Fruit fly (Drosophila melanogaster) whole organism, embryonic: ENCODE measurements around the gene lectin-33A.

Experiments used
- Aef1 ChIP-seq: fragments of 200-800 bp; sonication (Bioruptor generic); IDR thresholded peaks from 3 replicates; pipeline ENCODE4 v1.3.6; 2022; ENCODE audit warnings: missing biosample characterization, missing genetic modification characterization
- C15 ChIP-seq: fragments of 200-800 bp; sonication (Bioruptor generic); IDR thresholded peaks from 3 replicates; pipeline ENCODE4 v1.3.6; 2022; ENCODE audit warnings: missing biosample characterization, missing genetic modification characterization
- CG10267 ChIP-seq: fragments of 200-800 bp; sonication (Bioruptor generic); optimal IDR thresholded peaks from 2 replicates; lab custom pipeline; 2018; ENCODE audit warnings: missing biosample characterization, mild to moderate bottlenecking, missing genetic modification characterization, moderate library complexity
- CG10321 ChIP-seq: fragments of 200-800 bp; sonication (Bioruptor generic); IDR thresholded peaks from 2 replicates; pipeline ENCODE4 v1.3.6; 2022; ENCODE audit warnings: missing biosample characterization, missing genetic modification characterization
- CG11398 ChIP-seq: fragments of 200-800 bp; sonication (Bioruptor generic); optimal IDR thresholded peaks from 2 replicates; lab custom pipeline; 2016; ENCODE audit warnings: missing biosample characterization, missing genetic modification characterization
- CG1233 ChIP-seq: fragments of 200-800 bp; sonication (Bioruptor generic); optimal IDR thresholded peaks from 4 replicates; lab custom pipeline; 2018; ENCODE audit warnings: missing biosample characterization, mild to moderate bottlenecking, missing genetic modification characterization
- CG13123 ChIP-seq: fragments of 200-800 bp; sonication (Bioruptor generic); optimal IDR thresholded peaks from 2 replicates; lab custom pipeline; 2016; ENCODE audit warnings: missing biosample characterization, missing genetic modification characterization
- CG13287 ChIP-seq: fragments of 200-800 bp; sonication (Bioruptor generic); IDR thresholded peaks from 2 replicates; pipeline ENCODE4 v1.3.6; 2022; ENCODE audit warnings: missing biosample characterization, missing genetic modification characterization; ENCODE audit not compliant: partially characterized antibody
- CG13424 ChIP-seq: fragments of 200-800 bp; sonication (Bioruptor generic); optimal IDR thresholded peaks from 2 replicates; lab custom pipeline; 2019; ENCODE audit warnings: missing biosample characterization, mild to moderate bottlenecking, missing genetic modification characterization, moderate library complexity
- CG14014 ChIP-seq: fragments of 200-800 bp; sonication (Bioruptor generic); IDR thresholded peaks from 2 replicates; pipeline ENCODE4 v1.3.6; 2022; ENCODE audit warnings: missing biosample characterization, missing genetic modification characterization
- CG14050 ChIP-seq: fragments of 200-800 bp; sonication (Bioruptor generic); IDR thresholded peaks from 3 replicates; pipeline ENCODE4 v1.3.6; 2022; ENCODE audit warnings: missing biosample characterization, missing genetic modification characterization
- CG17361 ChIP-seq: fragments of 200-800 bp; sonication (Bioruptor generic); IDR thresholded peaks from 3 replicates; pipeline ENCODE4 v1.3.6; 2022; ENCODE audit warnings: missing biosample characterization, missing genetic modification characterization
- CG30431 ChIP-seq: fragments of 200-800 bp; sonication (Bioruptor generic); optimal IDR thresholded peaks from 2 replicates; lab custom pipeline; 2017; ENCODE audit warnings: missing biosample characterization, missing genetic modification characterization
- CG33557 ChIP-seq: fragments of 200-800 bp; sonication (Bioruptor generic); optimal IDR thresholded peaks from 2 replicates; lab custom pipeline; 2019; ENCODE audit warnings: missing biosample characterization, mild to moderate bottlenecking, missing genetic modification characterization, moderate library complexity
- CG3838 ChIP-seq: fragments of 200-800 bp; sonication (Bioruptor generic); optimal IDR thresholded peaks from 3 replicates; lab custom pipeline; 2016; ENCODE audit warnings: missing biosample characterization, missing genetic modification characterization
- CG4707 ChIP-seq: fragments of 200-800 bp; sonication (Bioruptor generic); optimal IDR thresholded peaks from 2 replicates; lab custom pipeline; 2018; ENCODE audit warnings: missing biosample characterization, mild to moderate bottlenecking, missing genetic modification characterization, moderate library complexity
- CG5953 ChIP-seq: fragments of 200-800 bp; sonication (Bioruptor generic); IDR thresholded peaks from 2 replicates; pipeline ENCODE4 v1.3.6; 2022; ENCODE audit warnings: missing biosample characterization, missing genetic modification characterization
- CG6765 ChIP-seq: fragments of 200-800 bp; sonication (Bioruptor generic); optimal IDR thresholded peaks from 3 replicates; lab custom pipeline; 2017; ENCODE audit warnings: missing biosample characterization, mild to moderate bottlenecking, missing genetic modification characterization
- CG6791 ChIP-seq: fragments of 200-800 bp; sonication (Bioruptor generic); IDR thresholded peaks from 3 replicates; pipeline ENCODE4 v1.3.6; 2022; ENCODE audit warnings: missing biosample characterization, missing genetic modification characterization; ENCODE audit not compliant: partially characterized antibody
- CG8290 ChIP-seq, 3 experiments: fragments of 200-800 bp; sonication (Bioruptor generic); optimal IDR thresholded peaks; 2 replicates each; lab custom pipeline; 2016 to 2019; ENCODE audit warnings: missing biosample characterization in 3 of 3, missing genetic modification characterization in 3 of 3, mild to moderate bottlenecking in 2 of 3, moderate library complexity in 1 of 3
- CG8478 ChIP-seq: fragments of >200 bp; optimal IDR thresholded peaks from 2 replicates; lab custom pipeline; 2018
- CG9437 ChIP-seq: fragments of 200-800 bp; sonication (Bioruptor generic); optimal IDR thresholded peaks from 2 replicates; lab custom pipeline; 2018; ENCODE audit warnings: missing biosample characterization, mild to moderate bottlenecking, missing genetic modification characterization
- CTCF ChIP-seq: fragments of 200-800 bp; sonication (Bioruptor generic); optimal IDR thresholded peaks from 2 replicates; lab custom pipeline; 2017; ENCODE audit warnings: missing biosample characterization, mild to moderate bottlenecking, missing genetic modification characterization, moderate library complexity
- CoRest ChIP-seq: fragments of 200-800 bp; sonication (Bioruptor generic); optimal IDR thresholded peaks from 3 replicates; lab custom pipeline; 2018; ENCODE audit warnings: missing biosample characterization, mild to moderate bottlenecking, missing genetic modification characterization, moderate library complexity
- Dp ChIP-seq: fragments of 200-800 bp; sonication (Bioruptor generic); optimal IDR thresholded peaks from 2 replicates; lab custom pipeline; 2018; ENCODE audit warnings: missing biosample characterization, mild to moderate bottlenecking, missing genetic modification characterization, moderate library complexity
- Dref ChIP-seq: fragments of 200-800 bp; sonication (Bioruptor generic); IDR thresholded peaks from 2 replicates; pipeline ENCODE4 v1.3.6; 2022; ENCODE audit warnings: missing biosample characterization, missing genetic modification characterization
- E2f2 ChIP-seq: fragments of 200-800 bp; sonication (Bioruptor generic); IDR thresholded peaks from 2 replicates; pipeline ENCODE4 v1.3.6; 2022; ENCODE audit warnings: missing biosample characterization, missing genetic modification characterization
- Hand ChIP-seq: fragments of 200-800 bp; sonication (Bioruptor generic); optimal IDR thresholded peaks from 2 replicates; lab custom pipeline; 2017; ENCODE audit warnings: mild to moderate bottlenecking, missing biosample characterization, missing genetic modification reagents, missing genetic modification characterization
- Oaz ChIP-seq: fragments of 200-800 bp; sonication (Bioruptor generic); IDR thresholded peaks from 2 replicates; pipeline ENCODE4 v1.3.6; 2022; ENCODE audit warnings: missing biosample characterization, missing genetic modification characterization
- Pdp1 ChIP-seq, 2 experiments: fragments of 200-800 bp; sonication (Bioruptor generic); optimal IDR thresholded peaks; 3 replicates each; lab custom pipeline; 2016; ENCODE audit warnings: missing biosample characterization in 2 of 2, missing genetic modification characterization in 2 of 2, mild to moderate bottlenecking in 1 of 2, moderate library complexity in 1 of 2
- btn ChIP-seq: fragments of 200-800 bp; sonication (Bioruptor generic); optimal IDR thresholded peaks from 2 replicates; lab custom pipeline; 2016; ENCODE audit warnings: missing biosample characterization, missing genetic modification characterization
- dmrt11E ChIP-seq: fragments of 200-800 bp; sonication (Bioruptor generic); optimal IDR thresholded peaks from 3 replicates; lab custom pipeline; 2018; ENCODE audit warnings: missing biosample characterization, mild to moderate bottlenecking, missing genetic modification characterization, moderate library complexity
- fd3F ChIP-seq: fragments of 200-800 bp; sonication (Bioruptor generic); optimal IDR thresholded peaks from 2 replicates; lab custom pipeline; 2018; ENCODE audit warnings: missing biosample characterization, mild to moderate bottlenecking, missing genetic modification characterization, moderate library complexity
- fd64A ChIP-seq: fragments of 200-800 bp; sonication (Bioruptor generic); optimal IDR thresholded peaks from 3 replicates; lab custom pipeline; 2018; ENCODE audit warnings: missing biosample characterization, mild to moderate bottlenecking, missing genetic modification characterization
- inv ChIP-seq: fragments of 200-800 bp; sonication (Bioruptor generic); IDR thresholded peaks from 2 replicates; pipeline ENCODE4 v1.3.6; 2022; ENCODE audit warnings: missing biosample characterization, missing genetic modification characterization; ENCODE audit not compliant: partially characterized antibody
- klu ChIP-seq: fragments of 200-800 bp; sonication (Bioruptor generic); IDR thresholded peaks from 2 replicates; pipeline ENCODE4 v1.3.6; 2022; ENCODE audit warnings: missing biosample characterization, missing genetic modification characterization
- knrl ChIP-seq: fragments of 200-800 bp; sonication (Bioruptor generic); IDR thresholded peaks from 3 replicates; pipeline ENCODE4 v1.3.6; 2022; ENCODE audit warnings: missing biosample characterization, missing genetic modification characterization; ENCODE audit not compliant: partially characterized antibody
- lov ChIP-seq, 2 experiments: fragments of 200-800 bp in 1 of 2; fragments of >200 bp in 1 of 2; sonication (Bioruptor generic) in 1 of 2; IDR thresholded peaks in 1 of 2; optimal IDR thresholded peaks in 1 of 2; 2 replicates in 1 of 2; 3 replicates in 1 of 2; pipeline versions ENCODE4 v1.3.6 to Lab custom; 2017 to 2022; ENCODE audit warnings: missing biosample characterization in 1 of 2, missing genetic modification characterization in 1 of 2
- org-1 ChIP-seq: fragments of 200-800 bp; sonication (Bioruptor generic); optimal IDR thresholded peaks from 2 replicates; lab custom pipeline; 2017; ENCODE audit warnings: missing biosample characterization, missing genetic modification characterization
- pan ChIP-seq, 4 experiments: fragments of >200 bp in 3 of 4; fragments of 200-800 bp in 1 of 4; sonication (Bioruptor generic) in 1 of 4; optimal IDR thresholded peaks in 3 of 4; IDR thresholded peaks in 1 of 4; 2 replicates each; pipeline versions ENCODE4 v1.3.6 to Lab custom; 2017 to 2022; ENCODE audit warnings: missing biosample characterization in 2 of 4, missing genetic modification characterization in 2 of 4, mixed read lengths in 1 of 4
- pnt ChIP-seq: fragments of 200-800 bp; sonication (Bioruptor generic); optimal IDR thresholded peaks from 3 replicates; lab custom pipeline; 2016; ENCODE audit warnings: missing biosample characterization, missing genetic modification characterization
- repo ChIP-seq: fragments of 200-800 bp; sonication (Bioruptor generic); optimal IDR thresholded peaks from 2 replicates; lab custom pipeline; 2016; ENCODE audit warnings: missing biosample characterization, missing genetic modification characterization
- sd ChIP-seq: fragments of 200-800 bp; sonication (Bioruptor generic); optimal IDR thresholded peaks from 3 replicates; lab custom pipeline; 2018; ENCODE audit warnings: missing biosample characterization, mild to moderate bottlenecking, missing genetic modification characterization, moderate library complexity
- ssp ChIP-seq: fragments of 200-800 bp; sonication (Bioruptor generic); IDR thresholded peaks from 2 replicates; pipeline ENCODE4 v1.3.6; 2022; ENCODE audit warnings: missing biosample characterization, missing genetic modification characterization
- sug ChIP-seq: fragments of 200-800 bp; optimal IDR thresholded peaks from 2 replicates; lab custom pipeline; 2019; ENCODE audit warnings: missing biosample characterization, mild to moderate bottlenecking, missing genetic modification characterization, moderate library complexity
- tin ChIP-seq: fragments of 200-800 bp; sonication (Bioruptor generic); optimal IDR thresholded peaks from 3 replicates; lab custom pipeline; 2016; ENCODE audit warnings: missing biosample characterization, missing genetic modification characterization
- tup ChIP-seq: fragments of 200-800 bp; sonication (Bioruptor generic); optimal IDR thresholded peaks from 2 replicates; lab custom pipeline; 2016; ENCODE audit warnings: missing biosample characterization, mild to moderate bottlenecking, missing genetic modification characterization, moderate library complexity
- unpg ChIP-seq: fragments of 200-800 bp; sonication (Bioruptor generic); optimal IDR thresholded peaks from 3 replicates; lab custom pipeline; 2018; ENCODE audit warnings: missing biosample characterization, mild to moderate bottlenecking, missing genetic modification characterization, moderate library complexity
- vnd ChIP-seq: fragments of 200-800 bp; sonication (Bioruptor generic); IDR thresholded peaks from 3 replicates; pipeline ENCODE4 v1.3.6; 2022; ENCODE audit warnings: missing biosample characterization, missing genetic modification characterization; ENCODE audit not compliant: partially characterized antibody
- yki ChIP-seq: fragments of >200 bp; optimal IDR thresholded peaks from 3 replicates; lab custom pipeline; 2018

Gene lectin-33A

DNA sequence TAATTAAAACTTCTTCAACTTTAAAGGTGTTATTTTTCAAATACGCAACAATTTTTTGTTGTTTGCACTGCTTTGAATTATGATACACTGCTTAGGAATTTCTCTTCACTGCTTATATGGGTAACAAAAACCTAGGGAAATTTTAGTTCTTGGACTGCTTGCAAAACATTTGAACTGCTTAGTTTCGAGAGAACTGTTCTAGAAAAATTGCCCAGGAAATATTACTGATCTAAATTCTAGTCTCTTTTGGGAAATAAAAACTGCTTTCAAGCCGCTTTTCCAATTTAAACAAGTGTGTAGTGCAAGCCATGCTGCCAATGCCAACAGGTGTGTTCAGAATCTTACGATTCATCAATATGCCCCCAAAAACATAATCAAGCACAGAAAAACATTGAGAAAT lies 37.4 kb upstream of the lectin-33A start (continued):
- TF ChIP-seq dmrt11E (peak; percentile 24), Dref (no peak), sug (peak; percentile 9), tup (no peak), CG1233 (GFP tag; lab: Kevin White, UChicago) (peak; percentile 30), CG13287 (GFP tag; lab: Robert Waterston, UW) (no peak), yki (lab: Kevin White, UChicago) (no peak), ssp (GFP tag; lab: Robert Waterston, UW) (no peak), vnd (GFP tag; lab: Robert Waterston, UW) (no peak), fd3F (GFP tag; lab: Kevin White, UChicago) (no peak), CG9437 (no peak), repo (GFP tag; lab: Kevin White, UChicago) (no peak), CG13424 (tag; lab: Kevin White, UChicago) (peak; percentile 32), C15 (no peak), CG4707 (GFP tag; lab: Kevin White, UChicago) (no peak), CG6765 (no peak), lov (optimal IDR thresholded peaks at IDR 0.05; lab: Kevin White, UChicago) (no peak), lov (GFP tag; IDR thresholded peaks at IDR 0.05; lab: Robert Waterston, UW) (0 out of 3 replicates have a peak, but pooled peaks have one; percentile 49), CTCF (GFP tag; lab: Kevin White, UChicago) (peak; percentile 75), pan (optimal IDR thresholded peaks at IDR 0.05; lab: Kevin White, UChicago) (no peak), pan (GFP tag; optimal IDR thresholded peaks at IDR 0.05 in 1 of 2, IDR thresholded peaks at IDR 0.05 in 1 of 2) (no peak), inv (GFP tag; lab: Robert Waterston, UW) (no peak; the same call in 1 of the 2 replicates), CG30431 (GFP tag; lab: Kevin White, UChicago) (no peak), Hand (no peak), CG6791 (GFP tag; lab: Robert Waterston, UW) (peak; percentile 58; the same call in 2 of the 3 replicates), knrl (GFP tag; lab: Robert Waterston, UW) (peak; percentile 64; the same call in 1 of the 3 replicates), CG14050 (GFP tag; lab: Robert Waterston, UW) (no peak), Pdp1 (GFP tag; optimal IDR thresholded peaks at IDR 0.05; lab: Kevin White, UChicago) (no peak), klu (no peak), CG33557 (GFP tag; lab: Kevin White, UChicago) (peak; percentile 56), CG3838 (GFP tag; lab: Kevin White, UChicago) (no peak), CG8290 (GFP tag; optimal IDR thresholded peaks at IDR 0.05; lab: Kevin White, UChicago) (peak; percentile 68), CG8290 (tag; optimal IDR thresholded peaks at IDR 0.05; lab: Kevin White, UChicago) (peak; percentile 64 to 83), CG17361 (peak; percentile 44; the same call in 1 of the 3 replicates), CG5953 (no peak), CG13123 (no peak), sd (tag; lab: Kevin White, UChicago) (peak; percentile 92), CG11398 (no peak), CoRest (tag; lab: Kevin White, UChicago) (peak; percentile 61), org-1 (no peak), fd64A (no peak), CG14014 (GFP tag; lab: Robert Waterston, UW) (no peak), E2f2 (GFP tag; lab: Robert Waterston, UW) (no peak; the same call in 1 of the 2 replicates), unpg (GFP tag; lab: Kevin White, UChicago) (no peak), CG8478 (lab: Kevin White, UChicago) (no peak), btn (GFP tag; lab: Kevin White, UChicago) (no peak), tin (GFP tag; lab: Kevin White, UChicago) (no peak), Dp (GFP tag; lab: Kevin White, UChicago) (peak; percentile 31), Aef1 (peak; percentile 57; the same call in 1 of the 3 replicates), CG10267 (tag; lab: Kevin White, UChicago) (peak; percentile 46), Oaz (GFP tag; lab: Robert Waterston, UW) (no peak), pnt (no peak), CG10321 (no peak)
